Fruit fly (Drosophila melanogaster) whole organism, adult: Measurements from ENCODE around the gene Cpr65Aw.

Experiments used
- CG12768 ChIP-seq: fragments of 200-800 bp; sonication (Bioruptor generic); optimal IDR thresholded peaks from 2 replicates; lab custom pipeline; 2017; ENCODE audit warnings: missing biosample characterization, missing genetic modification characterization, mild to moderate bottlenecking, moderate library complexity, missing genetic modification reagents
- bab1 ChIP-seq: fragments of 200-800 bp; sonication (Bioruptor generic); optimal IDR thresholded peaks from 3 replicates; lab custom pipeline; 2019; ENCODE audit warnings: missing biosample characterization, mild to moderate bottlenecking, missing genetic modification characterization, moderate library complexity
- ovo ChIP-seq: fragments of 200-800 bp; sonication (Bioruptor generic); optimal IDR thresholded peaks from 2 replicates; lab custom pipeline; 2016; ENCODE audit warnings: missing biosample characterization, missing genetic modification characterization
- toe ChIP-seq: fragments of 200-800 bp; sonication (Bioruptor generic); optimal IDR thresholded peaks from 2 replicates; lab custom pipeline; 2016; ENCODE audit warnings: missing biosample characterization, missing genetic modification characterization

DNA sequence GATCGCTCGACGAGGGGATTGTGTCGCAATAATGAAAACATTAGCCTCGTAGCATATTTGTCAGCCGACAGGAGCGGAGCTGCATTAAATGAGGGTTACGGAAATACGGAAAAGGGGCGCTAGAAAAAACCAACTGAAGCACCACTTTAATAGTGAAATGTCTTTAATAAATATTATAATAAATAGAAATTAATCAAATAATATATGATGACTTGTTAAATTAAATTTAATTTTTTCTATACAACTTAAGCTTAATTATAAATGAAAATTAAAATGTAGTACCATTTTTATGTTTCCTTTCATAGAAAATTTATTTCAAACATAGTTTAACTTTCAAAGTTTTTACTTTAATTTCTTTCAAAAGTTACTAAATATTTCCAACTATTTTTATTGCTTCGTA, 19.8 kb upstream of the Cpr65Aw start:
- TF ChIP-seq bab1 (GFP tag; lab: Kevin White, UChicago) (no peak), toe (no peak), CG12768 (no peak), ovo (GFP tag; lab: Kevin White, UChicago) (no peak)
